Worm (Caenorhabditis elegans) whole organism, L2 larva: ENCODE data around the gene wah-1.

Experiments used
- R02D3.7 ChIP-seq: fragments of 150-350 bp; optimal IDR thresholded peaks from 2 replicates; lab custom pipeline; 2014; ENCODE audit warnings: missing biosample characterization, missing genetic modification characterization
- ZK546.5 ChIP-seq: sonication (generic microtip); optimal IDR thresholded peaks from 2 replicates; lab custom pipeline; 2017; ENCODE audit warnings: missing biosample characterization, missing genetic modification characterization
- ceh-16 ChIP-seq: fragments of 150-350 bp; optimal IDR thresholded peaks from 2 replicates; lab custom pipeline; 2014; ENCODE audit warnings: missing biosample characterization, missing genetic modification characterization
- ceh-82 ChIP-seq: fragments of 150-350 bp; optimal IDR thresholded peaks from 2 replicates; lab custom pipeline; 2014; ENCODE audit warnings: missing biosample characterization, missing genetic modification characterization
- elt-1 ChIP-seq: fragments of 150-350 bp; optimal IDR thresholded peaks from 2 replicates; lab custom pipeline; 2014; ENCODE audit warnings: missing biosample characterization, missing genetic modification characterization
- lin-11 ChIP-seq: fragments of 150-350 bp; sonication (generic microtip); optimal IDR thresholded peaks from 2 replicates; lab custom pipeline; 2014; ENCODE audit warnings: missing biosample characterization, missing genetic modification characterization, inconsistent platforms, mixed read lengths
- lin-39 ChIP-seq: fragments of 150-350 bp; optimal IDR thresholded peaks from 2 replicates; lab custom pipeline; 2014; ENCODE audit warnings: missing biosample characterization, missing genetic modification reagents, missing genetic modification characterization
- lsy-2 ChIP-seq, 2 experiments: fragments of 150-350 bp in 1 of 2; sonication (generic microtip) in 1 of 2; optimal IDR thresholded peaks; 2 replicates each; lab custom pipeline; 2014 to 2017; ENCODE audit warnings: missing biosample characterization in 2 of 2, missing genetic modification characterization in 2 of 2
- nhr-10 ChIP-seq: sonication (generic microtip); optimal IDR thresholded peaks from 2 replicates; lab custom pipeline; 2017; ENCODE audit warnings: missing biosample characterization, missing genetic modification characterization
- nhr-6 ChIP-seq: fragments of 150-350 bp; optimal IDR thresholded peaks from 2 replicates; lab custom pipeline; 2014; ENCODE audit warnings: missing biosample characterization, missing genetic modification characterization
- sem-4 ChIP-seq: fragments of 150-350 bp; optimal IDR thresholded peaks from 2 replicates; lab custom pipeline; 2014; ENCODE audit warnings: missing biosample characterization, missing genetic modification reagents, missing genetic modification characterization
- zag-1 ChIP-seq: fragments of 150-350 bp; optimal IDR thresholded peaks from 2 replicates; lab custom pipeline; 2014; ENCODE audit warnings: missing biosample characterization, missing genetic modification characterization
- ztf-4 ChIP-seq: fragments of 150-350 bp; optimal IDR thresholded peaks from 2 replicates; lab custom pipeline; 2014; ENCODE audit warnings: missing biosample characterization, missing genetic modification characterization

ce11 chrIII:11995783-11996182 is 5.8 kb downstream of the wah-1 start:
- TF ChIP-seq lin-11 (tag; lab: Kevin White, UChicago) (no peak), nhr-10 (no peak), ztf-4 (tag; lab: Kevin White, UChicago) (no peak), ceh-16 (no peak), zag-1 (no peak), nhr-6 (no peak), ZK546.5 (tag; lab: Kevin White, UChicago) (no peak), lin-39 (tag; lab: Kevin White, UChicago) (no peak), elt-1 (tag; lab: Kevin White, UChicago) (no peak), sem-4 (no peak), lsy-2 (tag; optimal IDR thresholded peaks at IDR 0.05; lab: Kevin White, UChicago) (no peak), R02D3.7 (tag; lab: Kevin White, UChicago) (no peak), ceh-82 (tag; lab: Kevin White, UChicago) (no peak)
